Worm (Caenorhabditis elegans) whole organism, young adult: ENCODE measurements around the gene nhr-137.
A peak's percentile ranks its signal among the peaks of the same experiment; 100 is the strongest.

ENCODE experiments used
- B0035.1 ChIP-seq: sonication (generic microtip); optimal IDR thresholded peaks from 2 replicates; lab custom pipeline; 2016; ENCODE audit warnings: missing genetic modification characterization, mild to moderate bottlenecking, missing compliant biosample characterization, missing genotype, missing genetic modification reagents
- C06A6.2 ChIP-seq: fragments of 200-800 bp; sonication (Bioruptor generic); conservative IDR thresholded peaks from 2 replicates; pipeline ENCODE4 v1.3.6; 2022; ENCODE audit warnings: missing genetic modification characterization, missing compliant biosample characterization
- D2030.7 ChIP-seq: fragments of 200-800 bp; sonication (Bioruptor generic); IDR thresholded peaks from 2 replicates; pipeline ENCODE4 v1.3.6; 2022; ENCODE audit warnings: missing genetic modification reagents, missing genetic modification characterization, missing compliant biosample characterization
- F22D6.2 ChIP-seq: sonication (generic microtip); optimal IDR thresholded peaks from 2 replicates; lab custom pipeline; 2016; ENCODE audit warnings: mild to moderate bottlenecking, missing genetic modification characterization, missing compliant biosample characterization
- F39B2.1 ChIP-seq: fragments of 200-800 bp; sonication (Bioruptor generic); IDR thresholded peaks from 2 replicates; pipeline ENCODE4 v1.3.6; 2022; ENCODE audit warnings: missing genetic modification reagents, missing genetic modification characterization, missing compliant biosample characterization
- K11D2.4 ChIP-seq: fragments of 200-800 bp; sonication (Bioruptor generic); IDR thresholded peaks from 2 replicates; pipeline ENCODE4 v1.3.6; 2022; ENCODE audit warnings: missing genetic modification reagents, missing genetic modification characterization, missing compliant biosample characterization
- K12H6.12 ChIP-seq: fragments of 200-800 bp; sonication (Bioruptor generic); optimal IDR thresholded peaks from 2 replicates; lab custom pipeline; 2018; ENCODE audit warnings: mild to moderate bottlenecking, missing genetic modification characterization, missing compliant biosample characterization
- T26A5.8 ChIP-seq: sonication (generic microtip); optimal IDR thresholded peaks from 2 replicates; lab custom pipeline; 2016; ENCODE audit warnings: missing genetic modification characterization, missing compliant biosample characterization
- Y53F4B.3 ChIP-seq: fragments of 200-800 bp; sonication (Bioruptor generic); IDR thresholded peaks from 2 replicates; pipeline ENCODE4 v1.3.6; 2022; ENCODE audit warnings: missing genetic modification reagents, missing genetic modification characterization, missing compliant biosample characterization
- atf-7 ChIP-seq: sonication (generic microtip); optimal IDR thresholded peaks from 2 replicates; lab custom pipeline; 2017; ENCODE audit warnings: mild to moderate bottlenecking, missing genetic modification characterization, missing compliant biosample characterization
- athp-1 ChIP-seq: sonication (generic microtip); optimal IDR thresholded peaks from 2 replicates; lab custom pipeline; 2017; ENCODE audit warnings: mild to moderate bottlenecking, missing genetic modification characterization, missing compliant biosample characterization
- attf-5 ChIP-seq: fragments of 200-800 bp; sonication (Bioruptor generic); optimal IDR thresholded peaks from 2 replicates; lab custom pipeline; 2018; ENCODE audit warnings: mild to moderate bottlenecking, missing genetic modification characterization, missing compliant biosample characterization
- bed-2 ChIP-seq: fragments of 200-800 bp; sonication (Bioruptor generic); IDR thresholded peaks from 2 replicates; pipeline ENCODE4 v1.3.6; 2022; ENCODE audit warnings: missing genetic modification reagents, missing genetic modification characterization, missing compliant biosample characterization
- ceh-100 ChIP-seq: fragments of 200-800 bp; sonication (Bioruptor generic); IDR thresholded peaks from 2 replicates; pipeline ENCODE4 v1.3.6; 2022; ENCODE audit warnings: missing genetic modification reagents, missing genetic modification characterization, missing compliant biosample characterization
- ceh-27 ChIP-seq: fragments of 200-800 bp; sonication (Bioruptor generic); optimal IDR thresholded peaks from 2 replicates; lab custom pipeline; 2018; ENCODE audit warnings: mild to moderate bottlenecking, missing genetic modification characterization, moderate library complexity, missing compliant biosample characterization
- ceh-58 ChIP-seq: fragments of 200-800 bp; sonication (Bioruptor generic); IDR thresholded peaks from 2 replicates; pipeline ENCODE4 v1.3.6; 2022; ENCODE audit warnings: missing genetic modification characterization, missing compliant biosample characterization
- ceh-91 ChIP-seq: fragments of 200-800 bp; sonication (Bioruptor generic); IDR thresholded peaks from 2 replicates; pipeline ENCODE4 v1.3.6; 2022; ENCODE audit warnings: missing genetic modification reagents, missing genetic modification characterization, missing compliant biosample characterization
- die-1 ChIP-seq: sonication (generic microtip); optimal IDR thresholded peaks from 2 replicates; lab custom pipeline; 2016; ENCODE audit warnings: missing genotype, mild to moderate bottlenecking, missing genetic modification characterization, missing compliant biosample characterization
- dox-1 ChIP-seq: fragments of 200-800 bp; sonication (Bioruptor generic); IDR thresholded peaks from 2 replicates; pipeline ENCODE4 v1.3.6; 2022; ENCODE audit warnings: missing genetic modification reagents, missing genetic modification characterization, missing compliant biosample characterization
- dpl-1 ChIP-seq: fragments of 150-350 bp; optimal IDR thresholded peaks from 2 replicates; lab custom pipeline; 2014; ENCODE audit warnings: missing biosample characterization, missing genetic modification reagents, missing genetic modification characterization
- egrh-3 ChIP-seq: fragments of 200-800 bp; sonication (Bioruptor generic); IDR thresholded peaks from 2 replicates; pipeline ENCODE4 v1.3.6; 2022; ENCODE audit warnings: missing genetic modification reagents, missing genetic modification characterization, missing compliant biosample characterization
- ekl-4 ChIP-seq: fragments of 200-800 bp; sonication (Bioruptor generic); IDR thresholded peaks from 2 replicates; pipeline ENCODE4 v1.3.6; 2022; ENCODE audit warnings: missing genetic modification reagents, missing genetic modification characterization, missing compliant biosample characterization
- hmg-1.2 ChIP-seq: fragments of 200-800 bp; sonication (Bioruptor generic); IDR thresholded peaks from 2 replicates; pipeline ENCODE4 v1.3.6; 2022; ENCODE audit warnings: missing genetic modification reagents, missing genetic modification characterization, missing compliant biosample characterization
- hmg-20 ChIP-seq: fragments of 200-800 bp; sonication (Bioruptor generic); IDR thresholded peaks from 2 replicates; pipeline ENCODE4 v1.3.6; 2022; ENCODE audit warnings: missing genetic modification reagents, missing genetic modification characterization, missing compliant biosample characterization
- madf-10 ChIP-seq: sonication (generic microtip); optimal IDR thresholded peaks from 2 replicates; lab custom pipeline; 2016; ENCODE audit warnings: mild to moderate bottlenecking, missing genetic modification characterization, missing compliant biosample characterization
- mel-28 ChIP-seq: sonication (generic microtip); optimal IDR thresholded peaks from 2 replicates; lab custom pipeline; 2016; ENCODE audit warnings: borderline replicate concordance, mild to moderate bottlenecking, missing genetic modification characterization, missing compliant biosample characterization
- mes-4 ChIP-seq: sonication (generic microtip); optimal IDR thresholded peaks from 2 replicates; lab custom pipeline; 2016; ENCODE audit warnings: missing genotype, missing genetic modification characterization, missing compliant biosample characterization
- nfya-2 ChIP-seq: fragments of 200-800 bp; sonication (Bioruptor generic); IDR thresholded peaks from 2 replicates; pipeline ENCODE4 v1.3.6; 2022; ENCODE audit warnings: missing genetic modification reagents, missing genetic modification characterization, missing compliant biosample characterization
- nhr-27 ChIP-seq: fragments of 200-800 bp; sonication (Bioruptor generic); optimal IDR thresholded peaks from 2 replicates; lab custom pipeline; 2018; ENCODE audit warnings: mild to moderate bottlenecking, missing genetic modification characterization, moderate library complexity, missing compliant biosample characterization
- pbrm-1 ChIP-seq: fragments of 200-800 bp; sonication (Bioruptor generic); IDR thresholded peaks from 2 replicates; pipeline ENCODE4 v1.3.6; 2022; ENCODE audit warnings: missing genetic modification reagents, missing genetic modification characterization, missing compliant biosample characterization
- rpc-1 ChIP-seq, 2 experiments: fragments of 150-350 bp in 1 of 2; sonication (generic microtip) in 1 of 2; optimal IDR thresholded peaks; 2 replicates each; lab custom pipeline; 2014 to 2018; ENCODE audit warnings: missing biosample characterization in 1 of 2, missing genetic modification characterization in 1 of 2, missing genetic modification reagents in 1 of 2, missing genotype in 1 of 2
- sea-2 ChIP-seq: fragments of 200-800 bp; sonication (Bioruptor generic); IDR thresholded peaks from 2 replicates; pipeline ENCODE4 v1.3.6; 2022; ENCODE audit warnings: missing genetic modification characterization, missing compliant biosample characterization
- unc-62 ChIP-seq: fragments of 150-350 bp; optimal IDR thresholded peaks from 2 replicates; lab custom pipeline; 2014; ENCODE audit warnings: missing biosample characterization, missing genetic modification reagents, missing genetic modification characterization
- xnd-1 ChIP-seq: sonication (generic microtip); optimal IDR thresholded peaks from 2 replicates; lab custom pipeline; 2016; ENCODE audit warnings: missing genotype, missing genetic modification reagents, missing genetic modification characterization, missing compliant biosample characterization
- zim-3 ChIP-seq: sonication (generic microtip); optimal IDR thresholded peaks from 2 replicates; lab custom pipeline; 2017; ENCODE audit warnings: mild to moderate bottlenecking, missing genetic modification characterization, moderate library complexity, missing compliant biosample characterization
- ztf-28 ChIP-seq: fragments of 200-800 bp; sonication (Bioruptor generic); IDR thresholded peaks from 2 replicates; pipeline ENCODE4 v1.3.6; 2022; ENCODE audit warnings: missing genetic modification reagents, missing genetic modification characterization, missing compliant biosample characterization

nhr-137 gene

DNA sequence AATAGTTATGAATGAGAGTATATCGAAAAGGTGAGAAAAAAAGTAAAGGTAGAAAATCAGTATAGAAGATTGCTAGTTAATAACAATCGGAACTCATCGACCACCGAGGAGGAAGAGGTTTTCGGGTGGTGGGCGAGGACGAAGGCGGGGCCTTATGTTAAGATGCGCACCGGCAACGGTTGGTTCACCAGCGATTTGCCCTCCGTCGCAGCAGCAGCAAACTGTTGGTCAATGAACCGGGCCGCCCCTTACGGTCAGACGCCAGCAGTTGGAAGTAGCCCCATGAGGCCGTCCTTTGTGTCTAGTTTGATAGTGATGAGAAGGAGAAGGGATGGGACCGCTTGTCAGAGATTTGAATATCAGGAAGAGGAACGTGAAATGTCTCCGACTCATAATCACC, at the start of gene nhr-137:
Gene nhr-137 (minus strand): TSS at position 101 of the 400 bp plus-strand sequence.
- TF ChIP-seq die-1 (tag; lab: Kevin White, UChicago) (no peak), ztf-28 (0 out of 2 replicates have a peak, but pooled peaks have one; percentile 42), athp-1 (no peak), hmg-1.2 (GFP tag; lab: Robert Waterston, UW) (no peak), K11D2.4 (GFP tag; lab: Robert Waterston, UW) (no peak), pbrm-1 (GFP tag; lab: Robert Waterston, UW) (no peak), ceh-100 (GFP tag; lab: Robert Waterston, UW) (no peak), B0035.1 (no peak), dox-1 (GFP tag; lab: Robert Waterston, UW) (peak; percentile 34; the same call in 1 of the 2 replicates)

DNA sequence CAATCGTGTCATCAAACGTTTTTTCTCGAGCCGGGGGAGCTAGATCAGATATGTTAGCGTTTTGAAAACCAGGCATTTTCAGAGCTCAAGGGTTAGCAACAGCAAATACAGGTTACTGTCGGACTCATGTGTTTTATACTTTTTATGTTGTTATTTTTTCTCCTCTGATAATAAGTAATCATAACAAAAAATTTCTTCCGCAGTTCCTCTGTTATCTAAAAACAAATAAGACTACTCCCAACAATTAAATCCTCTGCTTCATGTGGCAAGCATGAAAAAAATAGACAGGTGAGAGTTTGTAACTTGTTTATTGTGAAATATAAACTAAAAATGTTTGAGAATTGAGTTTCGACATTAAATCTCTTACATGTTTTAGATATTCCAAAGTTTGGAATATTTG, 49.8 kb upstream of the nhr-137 start, which contains the start of gene smf-2:
Gene smf-2 (minus strand): TSS at position 101 of the 400 bp plus-strand sequence.
- no peak for TF ChIP-seq attf-5 (GFP tag; lab: Kevin White, UChicago)
- TF ChIP-seq xnd-1 (tag; lab: Kevin White, UChicago): no peak
- TF ChIP-seq rpc-1 (optimal IDR thresholded peaks at IDR 0.05; lab: Kevin White, UChicago): no peak
- TF ChIP-seq rpc-1 (tag; optimal IDR thresholded peaks at IDR 0.05; lab: Kevin White, UChicago): no peak
- TF ChIP-seq unc-62 (GFP tag; lab: Kevin White, UChicago): no peak
- no peak for TF ChIP-seq dpl-1 (GFP tag; lab: Kevin White, UChicago)
- TF ChIP-seq ztf-28: no peak
- TF ChIP-seq sea-2 (GFP tag; lab: Robert Waterston, UW): no peak
- TF ChIP-seq D2030.7 (GFP tag; lab: Robert Waterston, UW): no peak
- no peak for TF ChIP-seq zim-3
- no peak for TF ChIP-seq F39B2.1 (GFP tag; lab: Robert Waterston, UW)
- TF ChIP-seq nfya-2 (GFP tag; lab: Robert Waterston, UW): no peak
- TF ChIP-seq mel-28 (tag; lab: Kevin White, UChicago): no peak
- TF ChIP-seq ceh-58: no peak
- TF ChIP-seq hmg-20 (GFP tag; lab: Robert Waterston, UW): no peak
- TF ChIP-seq ekl-4 (GFP tag; lab: Robert Waterston, UW): no peak
- TF ChIP-seq ceh-27 (GFP tag; lab: Kevin White, UChicago): no peak
- TF ChIP-seq B0035.1: no peak
- no peak for TF ChIP-seq F22D6.2 (tag; lab: Kevin White, UChicago)
- no peak for TF ChIP-seq egrh-3 (GFP tag; lab: Robert Waterston, UW)

DNA sequence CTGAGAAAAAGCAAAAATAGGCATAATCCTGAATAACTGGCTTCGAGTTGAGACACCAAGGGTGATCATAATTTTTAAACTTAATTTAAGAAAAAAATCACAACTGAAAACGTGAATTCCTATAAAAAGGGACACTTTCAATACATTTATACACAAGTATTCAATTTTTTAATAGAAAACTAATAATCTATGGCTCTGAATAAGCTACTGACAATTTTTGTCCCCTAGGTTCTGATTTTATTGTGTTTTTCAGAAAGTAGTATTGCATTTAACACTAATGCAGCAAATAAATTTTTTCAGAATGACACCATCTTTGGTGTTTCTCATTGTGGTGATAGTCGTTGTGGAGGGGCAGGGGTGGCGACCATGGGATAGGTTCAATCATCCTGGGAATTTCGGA, 44.5 kb upstream of the nhr-137 start, which contains the start of gene nas-11:
Gene nas-11 (plus strand): TSS at position 301 of the 400 bp plus-strand sequence.
- no peak for TF ChIP-seq bed-2 (GFP tag; lab: Robert Waterston, UW)
- TF ChIP-seq C06A6.2: no peak
- no peak for TF ChIP-seq ceh-91
- no peak for TF ChIP-seq mes-4 (tag; lab: Kevin White, UChicago)

DNA sequence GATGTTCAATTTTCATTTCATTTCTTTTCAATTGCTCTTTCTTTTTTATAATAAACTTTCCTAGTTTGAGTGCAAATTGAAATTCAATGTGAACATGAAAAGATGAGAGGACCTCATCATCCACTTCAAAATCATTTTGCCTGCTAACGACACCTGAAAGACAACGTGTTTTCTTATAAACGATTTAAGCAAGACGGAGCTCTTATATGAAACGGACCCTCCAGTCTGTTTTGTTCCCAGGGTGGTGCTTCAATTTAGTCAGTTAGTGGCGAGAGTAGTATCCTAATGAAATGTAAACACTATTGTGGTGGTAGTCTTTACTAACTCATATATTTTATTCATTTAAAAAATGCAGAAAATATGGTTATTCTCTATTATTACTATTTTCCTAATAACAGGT, 40.4 kb upstream of the nhr-137 start, which contains the start of gene acr-3:
Gene acr-3 (plus strand): TSS at position 301 of the 400 bp plus-strand sequence.
- no peak for TF ChIP-seq Y53F4B.3
- TF ChIP-seq atf-7 (tag; lab: Kevin White, UChicago): no peak
- no peak for TF ChIP-seq madf-10 (tag; lab: Kevin White, UChicago)
- TF ChIP-seq K12H6.12: no peak
- no peak for TF ChIP-seq T26A5.8 (tag; lab: Kevin White, UChicago)
- no peak for TF ChIP-seq nhr-27 (tag; lab: Kevin White, UChicago)
